Fruit fly (Drosophila melanogaster): ENCODE results near the gene Krn.

Gene Krn

DNA sequence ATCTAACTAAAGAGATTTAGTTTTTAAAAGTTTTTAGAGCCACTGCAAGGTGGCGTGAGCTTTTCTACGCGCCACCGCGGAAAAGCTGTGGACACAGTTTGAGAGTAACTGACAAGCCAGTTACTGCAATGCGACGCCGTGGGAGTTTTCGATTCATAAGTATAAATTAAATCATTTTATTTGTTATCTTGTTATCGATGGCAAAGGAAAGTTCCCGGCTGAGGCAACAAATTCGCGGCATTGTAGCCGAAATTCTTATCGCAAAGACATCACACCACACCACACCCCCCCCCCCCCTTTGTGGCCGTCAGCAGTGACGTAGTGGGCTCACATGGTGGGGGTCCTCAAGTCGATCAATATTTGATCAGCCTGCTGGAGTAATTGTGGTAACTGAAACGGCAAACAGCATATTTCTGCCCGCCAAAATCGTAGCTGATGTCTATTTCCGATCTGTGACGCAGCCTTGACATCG, 1.8 kb upstream of the Krn start (continued):
- TF ChIP-seq CG1603 (tag; optimal IDR thresholded peaks at IDR 0.05) (peak; percentile 62), CG30020 (tag; optimal IDR thresholded peaks at IDR 0.05) (no peak), Opbp (GFP tag; IDR thresholded peaks at IDR 0.05; ENCODE audit: partially characterized antibody) (no peak), mirr (GFP tag; optimal IDR thresholded peaks at IDR 0.05) (peak; percentile 53), NfI (GFP tag; optimal IDR thresholded peaks at IDR 0.05) (peak; percentile 26), ranshi (GFP tag; IDR thresholded peaks at IDR 0.05) (no peak; the same call in 1 of the 2 replicates), CG2875 (GFP tag; optimal IDR thresholded peaks at IDR 0.05) (no peak), CG8765 (GFP tag; IDR thresholded peaks at IDR 0.05) (no peak), B-H2 (GFP tag; optimal IDR thresholded peaks at IDR 0.05) (peak; percentile 44), sd (tag; optimal IDR thresholded peaks at IDR 0.05) (peak; percentile 35), CG8924 (tag; optimal IDR thresholded peaks at IDR 0.05) (peak; percentile 13), D19A (tag; optimal IDR thresholded peaks at IDR 0.05) (no peak), Hsf (GFP tag; optimal IDR thresholded peaks at IDR 0.05) (no peak), CG12299 (tag; optimal IDR thresholded peaks at IDR 0.05) (no peak), CG3838 (GFP tag; optimal IDR thresholded peaks at IDR 0.05) (no peak), jing (GFP tag; optimal IDR thresholded peaks at IDR 0.05) (no peak), CG10543 (GFP tag; optimal IDR thresholded peaks at IDR 0.05) (peak; percentile 87), stc (GFP tag; IDR thresholded peaks at IDR 0.05) (0 out of 2 replicates have a peak, but pooled peaks have one; percentile 30), CG6689 (GFP tag; IDR thresholded peaks at IDR 0.05) (no peak), seq (GFP tag; IDR thresholded peaks at IDR 0.05) (peak; percentile 54; the same call in 1 of the 2 replicates), B-H1 (GFP tag; IDR thresholded peaks at IDR 0.05) (no peak; the same call in 2 of the 3 replicates), fu2 (GFP tag; optimal IDR thresholded peaks at IDR 0.05) (no peak), Sry-β (GFP tag; optimal IDR thresholded peaks at IDR 0.05) (no peak), gt (GFP tag; IDR thresholded peaks at IDR 0.05) (no peak), CG1024 (GFP tag; IDR thresholded peaks at IDR 0.05) (no peak), nom (GFP tag; optimal IDR thresholded peaks at IDR 0.05) (no peak), CG10959 (GFP tag; IDR thresholded peaks at IDR 0.05) (no peak), pfk (GFP tag; optimal IDR thresholded peaks at IDR 0.05) (peak; percentile 55), HLH54F (GFP tag; optimal IDR thresholded peaks at IDR 0.05) (no peak), CG13424 (tag; optimal IDR thresholded peaks at IDR 0.05) (peak; percentile 39), Six4 (GFP tag; optimal IDR thresholded peaks at IDR 0.05) (no peak), CG12942 (GFP tag; optimal IDR thresholded peaks at IDR 0.05) (no peak), CG8388 (GFP tag; optimal IDR thresholded peaks at IDR 0.05) (no peak), Lhr (GFP tag; optimal IDR thresholded peaks at IDR 0.05) (peak; percentile 0), al (GFP tag; IDR thresholded peaks at IDR 0.05) (no peak), Hey (tag; optimal IDR thresholded peaks at IDR 0.05) (peak; percentile 68), ttk (GFP tag; IDR thresholded peaks at IDR 0.05) (no peak), CG1602 (GFP tag; optimal IDR thresholded peaks at IDR 0.05) (no peak), Blimp-1 (GFP tag; optimal IDR thresholded peaks at IDR 0.05) (peak; percentile 25), ro (GFP tag; IDR thresholded peaks at IDR 0.05) (no peak), CG14050 (GFP tag; IDR thresholded peaks at IDR 0.05) (no peak), CG7839 (tag; optimal IDR thresholded peaks at IDR 0.05) (peak; percentile 6), CG15696 (tag; optimal IDR thresholded peaks at IDR 0.05) (no peak), Deaf1 (tag; optimal IDR thresholded peaks at IDR 0.05) (no peak), HmgZ (tag; optimal IDR thresholded peaks at IDR 0.05) (peak; percentile 49), CG12236 (GFP tag; optimal IDR thresholded peaks at IDR 0.05) (no peak), Vsx1 (GFP tag; optimal IDR thresholded peaks at IDR 0.05) (no peak), CkIIα-i1 (GFP tag; IDR thresholded peaks at IDR 0.05) (no peak), CG2116 (GFP tag; optimal IDR thresholded peaks at IDR 0.05) (peak; percentile 35)

Data from whole organism, embryonic.